Fruit fly (Drosophila melanogaster) whole organism, embryonic: ENCODE data around the gene CG3815.

ENCODE experiments used
- Asciz ChIP-seq: fragments of 200-800 bp; sonication (Bioruptor generic); optimal IDR thresholded peaks from 2 replicates; lab custom pipeline; 2017; ENCODE audit warnings: missing biosample characterization, mild to moderate bottlenecking, missing genetic modification characterization, missing genetic modification reagents
- CG10543 ChIP-seq: fragments of 200-800 bp; sonication (Bioruptor generic); optimal IDR thresholded peaks from 3 replicates; lab custom pipeline; 2017; ENCODE audit warnings: missing biosample characterization, mild to moderate bottlenecking, missing genetic modification characterization, moderate library complexity
- CG10979 ChIP-seq: fragments of 200-800 bp; sonication (Bioruptor generic); optimal IDR thresholded peaks from 2 replicates; lab custom pipeline; 2018; ENCODE audit warnings: missing biosample characterization, mild to moderate bottlenecking, missing genetic modification characterization, moderate library complexity
- CG12391 ChIP-seq: fragments of 200-800 bp; sonication (Bioruptor generic); optimal IDR thresholded peaks from 3 replicates; lab custom pipeline; 2018; ENCODE audit warnings: missing biosample characterization, mild to moderate bottlenecking, missing genetic modification characterization, moderate library complexity
- CG12659 ChIP-seq: fragments of 200-800 bp; sonication (Bioruptor generic); optimal IDR thresholded peaks from 3 replicates; lab custom pipeline; 2017; ENCODE audit warnings: mild to moderate bottlenecking, missing biosample characterization, missing genetic modification reagents, missing genetic modification characterization
- CG12942 ChIP-seq: fragments of 200-800 bp; sonication (Bioruptor generic); optimal IDR thresholded peaks from 3 replicates; lab custom pipeline; 2016; ENCODE audit warnings: missing biosample characterization, missing genetic modification characterization
- CG13894 ChIP-seq: fragments of 200-800 bp; sonication (Bioruptor generic); optimal IDR thresholded peaks from 3 replicates; lab custom pipeline; 2018; ENCODE audit warnings: missing biosample characterization, mild to moderate bottlenecking, missing genetic modification characterization, moderate library complexity
- CG14965 ChIP-seq: fragments of 200-800 bp; sonication (Bioruptor generic); optimal IDR thresholded peaks from 2 replicates; lab custom pipeline; 2016; ENCODE audit warnings: missing biosample characterization, missing genetic modification characterization, borderline replicate concordance
- CG15696 ChIP-seq: fragments of 200-800 bp; sonication (Bioruptor generic); optimal IDR thresholded peaks from 2 replicates; lab custom pipeline; 2019; ENCODE audit warnings: missing biosample characterization, mild to moderate bottlenecking, missing genetic modification characterization, moderate library complexity
- CG1603 ChIP-seq: fragments of 200-800 bp; sonication (Bioruptor generic); optimal IDR thresholded peaks from 2 replicates; lab custom pipeline; 2019; ENCODE audit warnings: missing biosample characterization, mild to moderate bottlenecking, missing genetic modification characterization, moderate library complexity
- CG17328 ChIP-seq: fragments of 200-800 bp; sonication (Bioruptor generic); IDR thresholded peaks from 2 replicates; pipeline ENCODE4 v1.3.6; 2022; ENCODE audit warnings: missing biosample characterization, missing genetic modification characterization
- CG2875 ChIP-seq: fragments of 200-800 bp; sonication (Bioruptor generic); optimal IDR thresholded peaks from 2 replicates; lab custom pipeline; 2017; ENCODE audit warnings: missing biosample characterization, mild to moderate bottlenecking, missing genetic modification characterization, missing genetic modification reagents
- CG3847 ChIP-seq: fragments of 200-800 bp; sonication (Bioruptor generic); IDR thresholded peaks from 2 replicates; pipeline ENCODE4 v1.3.6; 2022; ENCODE audit warnings: missing biosample characterization, missing genetic modification characterization
- CG4404 ChIP-seq: fragments of 200-800 bp; sonication (Bioruptor generic); IDR thresholded peaks from 2 replicates; pipeline ENCODE4 v1.3.6; 2022; ENCODE audit warnings: missing biosample characterization, missing genetic modification characterization
- CG4424 ChIP-seq: fragments of 200-800 bp; sonication (Bioruptor generic); optimal IDR thresholded peaks from 3 replicates; lab custom pipeline; 2016; ENCODE audit warnings: missing biosample characterization, missing genetic modification characterization
- CG6683 ChIP-seq: fragments of 200-800 bp; sonication (Bioruptor generic); optimal IDR thresholded peaks from 2 replicates; lab custom pipeline; 2017; ENCODE audit warnings: missing biosample characterization, mild to moderate bottlenecking, missing genetic modification characterization, missing genetic modification reagents
- CG6854 ChIP-seq: fragments of 200-800 bp; sonication (Bioruptor generic); optimal IDR thresholded peaks from 3 replicates; lab custom pipeline; 2017; ENCODE audit warnings: missing biosample characterization, mild to moderate bottlenecking, missing genetic modification characterization
- CG7372 ChIP-seq: fragments of 200-800 bp; sonication (Bioruptor generic); IDR thresholded peaks from 2 replicates; pipeline ENCODE4 v1.3.6; 2022; ENCODE audit warnings: missing biosample characterization, missing genetic modification characterization
- CG7839 ChIP-seq: fragments of 200-800 bp; sonication (Bioruptor generic); optimal IDR thresholded peaks from 3 replicates; lab custom pipeline; 2018; ENCODE audit warnings: missing biosample characterization, mild to moderate bottlenecking, missing genetic modification characterization, moderate library complexity
- CG8388 ChIP-seq: fragments of 200-800 bp; sonication (Bioruptor generic); optimal IDR thresholded peaks from 2 replicates; lab custom pipeline; 2019; ENCODE audit warnings: missing biosample characterization, mild to moderate bottlenecking, missing genetic modification characterization, moderate library complexity
- CG8924 ChIP-seq: fragments of 200-800 bp; optimal IDR thresholded peaks from 3 replicates; lab custom pipeline; 2019; ENCODE audit warnings: missing biosample characterization, mild to moderate bottlenecking, missing genetic modification characterization, moderate library complexity
- CG9817 ChIP-seq: fragments of 200-800 bp; sonication (Bioruptor generic); optimal IDR thresholded peaks from 2 replicates; lab custom pipeline; 2018; ENCODE audit warnings: missing biosample characterization, mild to moderate bottlenecking, missing genetic modification characterization, moderate library complexity
- CG9876 ChIP-seq: fragments of 200-800 bp; sonication (Bioruptor generic); optimal IDR thresholded peaks from 2 replicates; lab custom pipeline; 2016; ENCODE audit warnings: missing biosample characterization, missing genetic modification characterization
- CoRest ChIP-seq: fragments of 200-800 bp; sonication (Bioruptor generic); optimal IDR thresholded peaks from 3 replicates; lab custom pipeline; 2018; ENCODE audit warnings: missing biosample characterization, mild to moderate bottlenecking, missing genetic modification characterization, moderate library complexity
- Dbx ChIP-seq: fragments of 200-800 bp; sonication (Bioruptor generic); IDR thresholded peaks from 3 replicates; pipeline ENCODE4 v1.3.6; 2022; ENCODE audit warnings: missing biosample characterization, missing genetic modification characterization
- Dll ChIP-seq: fragments of 200-800 bp; sonication (Bioruptor generic); IDR thresholded peaks from 4 replicates; pipeline ENCODE4 v1.3.6; 2022; ENCODE audit warnings: missing biosample characterization, missing genetic modification characterization; ENCODE audit not compliant: partially characterized antibody
- Eip74EF ChIP-seq, 2 experiments: fragments of 200-800 bp in 1 of 2; fragments of >200 bp in 1 of 2; sonication (Bioruptor generic) in 1 of 2; optimal IDR thresholded peaks; 2 replicates each; lab custom pipeline; 2017 to 2019; ENCODE audit warnings: missing biosample characterization in 2 of 2, missing genetic modification characterization in 2 of 2, mild to moderate bottlenecking in 1 of 2, moderate library complexity in 1 of 2
- Fer3 ChIP-seq: fragments of 200-800 bp; sonication (Bioruptor generic); optimal IDR thresholded peaks from 2 replicates; lab custom pipeline; 2018; ENCODE audit warnings: missing biosample characterization, mild to moderate bottlenecking, missing genetic modification characterization, moderate library complexity
- Hey ChIP-seq: fragments of 200-800 bp; sonication (Bioruptor generic); optimal IDR thresholded peaks from 3 replicates; lab custom pipeline; 2018; ENCODE audit warnings: missing biosample characterization, mild to moderate bottlenecking, missing genetic modification characterization
- MTF-1 ChIP-seq: fragments of 200-800 bp; sonication (Bioruptor generic); optimal IDR thresholded peaks from 2 replicates; lab custom pipeline; 2018; ENCODE audit warnings: missing biosample characterization, mild to moderate bottlenecking, missing genetic modification characterization, borderline replicate concordance
- Myb ChIP-seq: fragments of 200-800 bp; sonication (Bioruptor generic); optimal IDR thresholded peaks from 2 replicates; lab custom pipeline; 2016; ENCODE audit warnings: missing biosample characterization, missing genetic modification characterization
- Oli ChIP-seq: fragments of 200-800 bp; sonication (Bioruptor generic); optimal IDR thresholded peaks from 2 replicates; lab custom pipeline; 2018; ENCODE audit warnings: missing biosample characterization, mild to moderate bottlenecking, missing genetic modification characterization, moderate library complexity
- Ravus ChIP-seq: fragments of 200-800 bp; sonication (Bioruptor generic); IDR thresholded peaks from 2 replicates; pipeline ENCODE4 v1.3.6; 2022; ENCODE audit warnings: missing biosample characterization, missing genetic modification characterization
- Rx ChIP-seq: fragments of 200-800 bp; sonication (Bioruptor generic); IDR thresholded peaks from 2 replicates; pipeline ENCODE4 v1.3.6; 2022; ENCODE audit warnings: missing biosample characterization, missing genetic modification characterization
- Scr ChIP-seq: fragments of 200-800 bp; sonication (Bioruptor generic); IDR thresholded peaks from 2 replicates; pipeline ENCODE4 v1.3.6; 2022; ENCODE audit warnings: missing biosample characterization, missing genetic modification characterization; ENCODE audit not compliant: partially characterized antibody
- bowl ChIP-seq: fragments of 200-800 bp; sonication (Bioruptor generic); IDR thresholded peaks from 2 replicates; pipeline ENCODE4 v1.3.6; 2022; ENCODE audit warnings: missing biosample characterization, missing genetic modification characterization
- caup ChIP-seq: fragments of 200-800 bp; sonication (Bioruptor generic); optimal IDR thresholded peaks from 3 replicates; lab custom pipeline; 2017; ENCODE audit warnings: missing biosample characterization, mild to moderate bottlenecking, missing genetic modification characterization, moderate library complexity; ENCODE audit not compliant: severe bottlenecking
- corto ChIP-seq: fragments of 200-800 bp; sonication (Bioruptor generic); optimal IDR thresholded peaks from 2 replicates; lab custom pipeline; 2016; ENCODE audit warnings: missing biosample characterization, mild to moderate bottlenecking, missing genetic modification characterization, moderate library complexity
- disco-r ChIP-seq: fragments of 200-800 bp; sonication (Bioruptor generic); optimal IDR thresholded peaks from 2 replicates; lab custom pipeline; 2016; ENCODE audit warnings: missing biosample characterization, missing genetic modification characterization
- dm ChIP-seq: fragments of 200-800 bp; sonication (Bioruptor generic); optimal IDR thresholded peaks from 3 replicates; lab custom pipeline; 2016; ENCODE audit warnings: missing biosample characterization, missing genetic modification characterization
- eve ChIP-seq, 2 experiments: fragments of >200 bp; optimal IDR thresholded peaks; 2 replicates each; lab custom pipeline; 2017; ENCODE audit warnings: missing biosample characterization in 2 of 2, missing genetic modification characterization in 2 of 2
- jing ChIP-seq: fragments of 200-800 bp; sonication (Bioruptor generic); optimal IDR thresholded peaks from 2 replicates; lab custom pipeline; 2018; ENCODE audit warnings: missing biosample characterization, mild to moderate bottlenecking, missing genetic modification characterization
- nom ChIP-seq: fragments of 200-800 bp; sonication (Bioruptor generic); optimal IDR thresholded peaks from 2 replicates; lab custom pipeline; 2017; ENCODE audit warnings: missing biosample characterization, missing genetic modification characterization, mild to moderate bottlenecking, moderate library complexity, missing genetic modification reagents
- otp ChIP-seq: fragments of 200-800 bp; sonication (Bioruptor generic); IDR thresholded peaks from 3 replicates; pipeline ENCODE4, ENCODE4 v1.3.6; 2022; ENCODE audit warnings: missing biosample characterization, missing genetic modification characterization
- sim ChIP-seq: fragments of 200-800 bp; sonication (Bioruptor generic); IDR thresholded peaks from 2 replicates; pipeline ENCODE4 v1.3.6; 2022; ENCODE audit warnings: missing biosample characterization, missing genetic modification characterization
- sr ChIP-seq: fragments of 200-800 bp; sonication (Bioruptor generic); IDR thresholded peaks from 3 replicates; pipeline ENCODE4 v1.3.6; 2022; ENCODE audit warnings: missing biosample characterization, missing genetic modification characterization
- zf30C ChIP-seq: fragments of 200-800 bp; sonication (Bioruptor generic); optimal IDR thresholded peaks from 3 replicates; lab custom pipeline; 2018; ENCODE audit warnings: missing biosample characterization, mild to moderate bottlenecking, missing genetic modification characterization
- zfh2 ChIP-seq: fragments of 200-800 bp; sonication (Bioruptor generic); optimal IDR thresholded peaks from 2 replicates; lab custom pipeline; 2016; ENCODE audit warnings: missing biosample characterization, missing genetic modification characterization

Gene CG3815

dm6 chrX:6343786-6344537 is 48.8 kb downstream of the CG3815 start (continued):
- TF ChIP-seq Asciz (GFP tag; lab: Kevin White, UChicago) (no peak), sr (GFP tag; lab: Robert Waterston, UW) (no peak; the same call in 2 of the 3 replicates), Eip74EF (GFP tag; optimal IDR thresholded peaks at IDR 0.05; lab: Kevin White, UChicago) (peak in 1 of 2 experiments; percentile 13), CG10979 (peak; percentile 31), Fer3 (tag; lab: Kevin White, UChicago) (no peak), caup (no peak), CG12391 (tag; lab: Kevin White, UChicago) (peak; percentile 20), CG12659 (GFP tag; lab: Kevin White, UChicago) (no peak), Ravus (no peak), CoRest (peak; percentile 1), CG2875 (peak; percentile 11), disco-r (GFP tag; lab: Kevin White, UChicago) (no peak), corto (GFP tag; lab: Kevin White, UChicago) (peak; percentile 83), jing (GFP tag; lab: Kevin White, UChicago) (no peak), zfh2 (no peak), Oli (tag; lab: Kevin White, UChicago) (peak; percentile 10), CG8924 (tag; lab: Kevin White, UChicago) (no peak), CG10543 (no peak), CG13894 (no peak), dm (no peak), bowl (GFP tag; lab: Robert Waterston, UW) (peak; percentile 58; the same call in 1 of the 2 replicates), CG4424 (GFP tag; lab: Kevin White, UChicago) (peak; percentile 9), CG6683 (GFP tag; lab: Kevin White, UChicago) (no peak), CG17328 (peak; percentile 59), Myb (GFP tag; lab: Kevin White, UChicago) (no peak), CG7372 (GFP tag; lab: Robert Waterston, UW) (no peak), Dll (GFP tag; lab: Robert Waterston, UW) (no peak), Scr (GFP tag; lab: Robert Waterston, UW) (no peak), CG9876 (GFP tag; lab: Kevin White, UChicago) (no peak), CG9817 (tag; lab: Kevin White, UChicago) (no peak), CG12942 (GFP tag; lab: Kevin White, UChicago) (no peak), eve (GFP tag; optimal IDR thresholded peaks at IDR 0.05; lab: Kevin White, UChicago) (no peak), CG7839 (no peak), MTF-1 (GFP tag; lab: Kevin White, UChicago) (peak; percentile 11), nom (GFP tag; lab: Kevin White, UChicago) (peak; percentile 39), CG3847 (0 out of 2 replicates have a peak, but pooled peaks have one; percentile 38), CG4404 (GFP tag; lab: Robert Waterston, UW) (no peak), Hey (tag; lab: Kevin White, UChicago) (no peak), CG6854 (GFP tag; lab: Kevin White, UChicago) (no peak), CG8388 (GFP tag; lab: Kevin White, UChicago) (peak; percentile 33), otp (GFP tag; lab: Robert Waterston, UW) (peak; percentile 76), CG14965 (GFP tag; lab: Kevin White, UChicago) (no peak), Rx (GFP tag; lab: Robert Waterston, UW) (peak; percentile 67), CG1603 (tag; lab: Kevin White, UChicago) (peak; percentile 19), Dbx (no peak), zf30C (GFP tag; lab: Kevin White, UChicago) (no peak), CG15696 (tag; lab: Kevin White, UChicago) (no peak), sim (GFP tag; lab: Robert Waterston, UW) (peak; percentile 29; the same call in 1 of the 2 replicates)
